Fruit fly (Drosophila melanogaster) whole organism, embryonic: Measurements from ENCODE around the gene CG12123.

Source experiments
- CG6765 ChIP-seq: fragments of 200-800 bp; sonication (Bioruptor generic); optimal IDR thresholded peaks from 3 replicates; lab custom pipeline; 2017; ENCODE audit warnings: missing biosample characterization, mild to moderate bottlenecking, missing genetic modification characterization
- ttk ChIP-seq: fragments of 200-800 bp; sonication (Bioruptor generic); IDR thresholded peaks from 2 replicates; pipeline ENCODE4 v2.1.2; 2022; ENCODE audit warnings: missing biosample characterization, missing genetic modification characterization

DNA sequence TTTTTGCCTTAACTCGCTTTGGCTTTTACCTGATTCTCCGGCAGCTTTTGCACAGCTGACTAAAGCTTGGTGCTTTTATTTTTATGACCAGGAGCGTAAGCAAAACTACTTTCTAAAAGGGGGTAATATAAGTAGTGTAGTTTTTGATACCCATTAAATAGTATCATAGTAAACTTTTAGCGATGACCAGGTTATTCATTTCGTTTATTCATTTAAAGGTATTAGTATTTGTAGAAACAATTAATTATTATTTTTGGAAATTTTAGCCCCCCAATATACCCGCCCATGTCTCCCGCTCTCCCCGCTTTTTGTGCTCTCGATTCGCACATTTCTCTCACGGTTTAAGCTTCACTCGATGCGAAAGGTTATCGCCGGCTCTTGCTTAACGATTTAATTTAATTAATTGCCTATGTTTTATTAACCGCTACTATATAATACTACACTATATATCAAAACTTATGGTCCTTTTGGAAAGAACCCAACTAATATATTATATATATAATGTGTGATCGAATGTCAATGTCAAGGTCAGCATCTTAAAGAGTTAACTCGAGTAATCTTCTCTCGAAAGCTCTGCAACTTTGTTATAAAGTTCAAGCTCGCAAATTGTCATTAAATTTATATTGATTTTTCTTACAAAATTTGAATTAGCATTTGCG lies 22.4 kb upstream of the CG12123 start, which contains the start of gene Sptr:
- TF ChIP-seq CG6765 (GFP tag; lab: Kevin White, UChicago), result peak; percentile 91
- peak; percentile 82 for TF ChIP-seq ttk (GFP tag; lab: Robert Waterston, UW)
